Worm (Caenorhabditis elegans) whole organism, L4 larva: ENCODE results near the gene C56C10.6.

Source experiments
- egl-27 ChIP-seq: sonication (generic microtip); optimal IDR thresholded peaks from 3 replicates; lab custom pipeline; 2017; ENCODE audit warnings: missing biosample characterization, missing genetic modification reagents, missing genetic modification characterization
- lsy-2 ChIP-seq, 2 experiments: fragments of 150-350 bp in 1 of 2; sonication (generic microtip) in 1 of 2; optimal IDR thresholded peaks; 2 replicates each; lab custom pipeline; 2014 to 2017; ENCODE audit warnings: missing biosample characterization in 2 of 2, missing genetic modification characterization in 2 of 2
- nhr-237 ChIP-seq: sonication (generic microtip); optimal IDR thresholded peaks from 2 replicates; lab custom pipeline; 2017; ENCODE audit warnings: missing biosample characterization, missing genetic modification characterization
- nhr-25 ChIP-seq: sonication (generic microtip); optimal IDR thresholded peaks from 2 replicates; lab custom pipeline; 2017; ENCODE audit warnings: missing genetic modification characterization, mild to moderate bottlenecking, missing compliant biosample characterization, antibody characterized with exemption, moderate library complexity, borderline replicate concordance; ENCODE audit not compliant: insufficient read depth
- nhr-76 ChIP-seq: fragments of 150-350 bp; optimal IDR thresholded peaks from 2 replicates; lab custom pipeline; 2014; ENCODE audit warnings: missing biosample characterization, missing genetic modification characterization
- pha-4 ChIP-seq, 2 experiments: fragments of 150-350 bp in 1 of 2; fragments of 200-800 bp in 1 of 2; sonication (Bioruptor generic) in 1 of 2; IDR thresholded peaks in 1 of 2; optimal IDR thresholded peaks in 1 of 2; 2 replicates each; pipeline versions ENCODE4 v1.3.6 to Lab custom; 2014 to 2022; ENCODE audit warnings: missing genetic modification characterization in 2 of 2, missing genetic modification reagents in 2 of 2, missing biosample characterization in 1 of 2, missing compliant biosample characterization in 1 of 2
- php-3 ChIP-seq: fragments of 200-800 bp; sonication (Bioruptor generic); IDR thresholded peaks from 2 replicates; pipeline ENCODE4 v1.3.6; 2022; ENCODE audit warnings: missing genetic modification reagents, missing genetic modification characterization, missing compliant biosample characterization
- set-16 ChIP-seq: fragments of 200-800 bp; sonication (Bioruptor generic); IDR thresholded peaks from 2 replicates; pipeline ENCODE4 v1.3.6; 2022; ENCODE audit warnings: missing genetic modification reagents, missing genetic modification characterization, missing compliant biosample characterization
- tra-1 ChIP-seq: fragments of 200-800 bp; sonication (Bioruptor generic); IDR thresholded peaks from 2 replicates; pipeline ENCODE4 v1.3.6; 2022; ENCODE audit warnings: missing genetic modification reagents, missing genetic modification characterization, missing compliant biosample characterization

- no peak for TF ChIP-seq set-16
- no peak for TF ChIP-seq nhr-25 (tag; lab: Kevin White, UChicago)
- TF ChIP-seq egl-27 = no peak
- TF ChIP-seq nhr-76 (tag; lab: Kevin White, UChicago) = no peak
- no peak for TF ChIP-seq nhr-237 (tag; lab: Kevin White, UChicago)
- TF ChIP-seq lsy-2 (tag; optimal IDR thresholded peaks at IDR 0.05; lab: Kevin White, UChicago) = no peak
- TF ChIP-seq tra-1 = no peak
- no peak for TF ChIP-seq php-3
- no peak for TF ChIP-seq pha-4 (GFP tag; IDR thresholded peaks at IDR 0.05; lab: Robert Waterston, UW)
- TF ChIP-seq pha-4 (tag; optimal IDR thresholded peaks at IDR 0.05; lab: Kevin White, UChicago) = no peak
Measured at ce11 chrII:6566628-6567180, 14.4 kb downstream of the C56C10.6 start, which contains the start of the genes F18C5.5 and F18C5.9.
